Fruit fly (Drosophila melanogaster): Measurements from ENCODE around the gene Coq3.

The Coq3 gene

DNA sequence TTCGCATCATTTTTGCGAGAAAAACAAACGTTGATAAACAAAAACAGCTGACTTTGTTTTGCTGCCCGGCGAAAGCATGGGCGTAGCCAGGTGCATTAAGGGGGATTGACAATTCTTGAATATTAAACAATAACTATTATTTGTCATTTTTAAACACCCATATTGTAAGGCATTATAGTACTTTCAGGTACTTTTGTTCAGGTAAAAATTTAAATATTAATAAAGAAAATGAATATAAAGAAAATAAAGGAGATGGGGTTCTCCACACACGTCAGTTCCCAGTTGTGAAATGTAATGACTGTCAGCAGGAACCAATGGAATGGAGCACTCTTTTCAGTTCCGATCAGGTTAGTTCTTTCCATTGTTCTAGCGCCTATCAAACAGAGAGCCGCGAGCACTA, at the start of gene Coq3, which contains the start of gene Pld3 (continued):
- TF ChIP-seq fd96Cb (tag; optimal IDR thresholded peaks at IDR 0.05) (peak; percentile 76), vfl (GFP tag; optimal IDR thresholded peaks at IDR 0.05) (peak; percentile 74), CG10431 (GFP tag; optimal IDR thresholded peaks at IDR 0.05) (peak; percentile 6), seq (GFP tag; IDR thresholded peaks at IDR 0.05) (peak; percentile 50; the same call in 1 of the 2 replicates), CG1602 (GFP tag; optimal IDR thresholded peaks at IDR 0.05) (peak; percentile 72), dysf (GFP tag; IDR thresholded peaks at IDR 0.05) (peak; percentile 82), CG13123 (GFP tag; optimal IDR thresholded peaks at IDR 0.05) (peak; percentile 57), Oaz (GFP tag; IDR thresholded peaks at IDR 0.05) (0 out of 2 replicates have a peak, but pooled peaks have one; percentile 20), en (GFP tag; optimal IDR thresholded peaks at IDR 0.05) (peak; percentile 25), tx (GFP tag; optimal IDR thresholded peaks at IDR 0.05) (peak; percentile 62), unpg (GFP tag; optimal IDR thresholded peaks at IDR 0.05) (peak; percentile 86), hb (GFP tag; IDR thresholded peaks at IDR 0.05; ENCODE audit: partially characterized antibody) (no peak), zen2 (GFP tag; IDR thresholded peaks at IDR 0.05; ENCODE audit: partially characterized antibody) (no peak), Myb (GFP tag; optimal IDR thresholded peaks at IDR 0.05) (peak; percentile 14), Antp (GFP tag; optimal IDR thresholded peaks at IDR 0.05) (peak; percentile 61), crol (GFP tag; IDR thresholded peaks at IDR 0.05) (no peak), Med (GFP tag) (peak; percentile 97), Doc2 (GFP tag; IDR thresholded peaks at IDR 0.05) (no peak), CG13775 (GFP tag; optimal IDR thresholded peaks at IDR 0.05) (peak; percentile 80), CG2889 (GFP tag; IDR thresholded peaks at IDR 0.05) (peak; percentile 75; the same call in 2 of the 3 replicates), mld (GFP tag; IDR thresholded peaks at IDR 0.05; ENCODE audit: partially characterized antibody) (no peak), CG6254 (GFP tag; optimal IDR thresholded peaks at IDR 0.05) (peak; percentile 71), ase (GFP tag; IDR thresholded peaks at IDR 0.05) (peak; percentile 76; the same call in 2 of the 3 replicates), CG1647 (GFP tag; optimal IDR thresholded peaks at IDR 0.05) (peak; percentile 54), Bgb (GFP tag; IDR thresholded peaks at IDR 0.05; ENCODE audit: partially characterized antibody) (no peak), NFAT (GFP tag; IDR thresholded peaks at IDR 0.05) (peak; percentile 80), lmd (GFP tag; IDR thresholded peaks at IDR 0.05) (peak; percentile 78), Xrp1 (GFP tag; IDR thresholded peaks at IDR 0.05) (peak; percentile 90), Ptx1 (GFP tag; IDR thresholded peaks at IDR 0.05) (peak; percentile 83), Rfx (GFP tag; IDR thresholded peaks at IDR 0.05) (peak; percentile 89), ken (GFP tag; IDR thresholded peaks at IDR 0.05) (peak; percentile 61; the same call in 2 of the 3 replicates), row (GFP tag; IDR thresholded peaks at IDR 0.05) (peak; percentile 85), Lim3 (GFP tag; IDR thresholded peaks at IDR 0.05) (no peak), CG12104 (GFP tag; optimal IDR thresholded peaks at IDR 0.05) (peak; percentile 54), p53 (GFP tag; optimal IDR thresholded peaks at IDR 0.05) (no peak), MESR4 (GFP tag; optimal IDR thresholded peaks at IDR 0.05) (peak; percentile 16), Chrac-16 (GFP tag; optimal IDR thresholded peaks at IDR 0.05) (peak; percentile 76), CG10321 (GFP tag; IDR thresholded peaks at IDR 0.05) (0 out of 2 replicates have a peak, but pooled peaks have one; percentile 23), phol (tag; optimal IDR thresholded peaks at IDR 0.05) (peak; percentile 84), CG6813 (GFP tag; optimal IDR thresholded peaks at IDR 0.05) (peak; percentile 68), CG9797 (GFP tag; optimal IDR thresholded peaks at IDR 0.05) (no peak), CG3407 (GFP tag; optimal IDR thresholded peaks at IDR 0.05) (peak; percentile 18), CG6272 (GFP tag; IDR thresholded peaks at IDR 0.05) (0 out of 2 replicates have a peak, but pooled peaks have one; percentile 44), org-1 (GFP tag; optimal IDR thresholded peaks at IDR 0.05) (peak; percentile 57), CG32772 (GFP tag; IDR thresholded peaks at IDR 0.05) (peak; percentile 73), sisA (GFP tag; IDR thresholded peaks at IDR 0.05) (peak; percentile 76), Dip3 (GFP tag; optimal IDR thresholded peaks at IDR 0.05) (peak; percentile 72), Sox100B (GFP tag; optimal IDR thresholded peaks at IDR 0.05) (peak; percentile 69), CG2712 (tag; optimal IDR thresholded peaks at IDR 0.05) (peak; percentile 88), Ada2b (GFP tag; IDR thresholded peaks at IDR 0.05) (peak; percentile 69), CG11504 (tag; optimal IDR thresholded peaks at IDR 0.05) (peak; percentile 86), slp2 (GFP tag; optimal IDR thresholded peaks at IDR 0.05) (peak; percentile 48)

Measured in whole organism, embryonic.